Worm (Caenorhabditis elegans) whole organism, young adult: ENCODE data around the gene F21D9.2.

Experiments used
- K12H6.12 ChIP-seq: fragments of 200-800 bp; sonication (Bioruptor generic); optimal IDR thresholded peaks from 2 replicates; lab custom pipeline; 2018; ENCODE audit warnings: mild to moderate bottlenecking, missing genetic modification characterization, missing compliant biosample characterization
- Y53F4B.3 ChIP-seq: fragments of 200-800 bp; sonication (Bioruptor generic); IDR thresholded peaks from 2 replicates; pipeline ENCODE4 v1.3.6; 2022; ENCODE audit warnings: missing genetic modification reagents, missing genetic modification characterization, missing compliant biosample characterization
- ama-1 ChIP-seq, 3 experiments: fragments of 150-350 bp in 1 of 3; sonication (generic microtip) in 2 of 3; optimal IDR thresholded peaks; 2 replicates each; lab custom pipeline; 2014 to 2018; ENCODE audit warnings: missing biosample characterization in 2 of 3, missing genetic modification characterization in 2 of 3, missing genetic modification reagents in 2 of 3
- athp-1 ChIP-seq: sonication (generic microtip); optimal IDR thresholded peaks from 2 replicates; lab custom pipeline; 2017; ENCODE audit warnings: mild to moderate bottlenecking, missing genetic modification characterization, missing compliant biosample characterization
- egl-18 ChIP-seq: fragments of 200-800 bp; sonication (Bioruptor generic); IDR thresholded peaks from 2 replicates; pipeline ENCODE4 v1.3.6; 2022; ENCODE audit warnings: missing genetic modification reagents, missing genetic modification characterization, missing compliant biosample characterization
- fkh-3 ChIP-seq: sonication (generic microtip); optimal IDR thresholded peaks from 2 replicates; lab custom pipeline; 2016; ENCODE audit warnings: mild to moderate bottlenecking, missing genetic modification characterization, missing compliant biosample characterization
- madf-3 ChIP-seq: fragments of 200-800 bp; sonication (Bioruptor generic); IDR thresholded peaks from 2 replicates; pipeline ENCODE4 v1.3.6; 2022; ENCODE audit warnings: missing genetic modification reagents, missing genetic modification characterization, missing compliant biosample characterization
- nfya-1 ChIP-seq: sonication (generic microtip); optimal IDR thresholded peaks from 2 replicates; lab custom pipeline; 2017; ENCODE audit warnings: antibody characterized with exemption, missing compliant biosample characterization, missing genetic modification characterization, borderline replicate concordance; ENCODE audit not compliant: insufficient read depth
- sdz-38 ChIP-seq: sonication (generic microtip); optimal IDR thresholded peaks from 2 replicates; lab custom pipeline; 2016; ENCODE audit warnings: missing genotype, missing genetic modification characterization, missing compliant biosample characterization
- unc-130 ChIP-seq: sonication (generic microtip); optimal IDR thresholded peaks from 2 replicates; lab custom pipeline; 2016; ENCODE audit warnings: missing genetic modification reagents, missing genetic modification characterization, missing compliant biosample characterization
- ztf-6 ChIP-seq: fragments of 200-800 bp; sonication (Bioruptor generic); IDR thresholded peaks from 2 replicates; pipeline ENCODE4 v1.3.6; 2022; ENCODE audit warnings: missing genetic modification reagents, missing genetic modification characterization, missing compliant biosample characterization

- TF ChIP-seq madf-3 (GFP tag; lab: Robert Waterston, UW), result no peak
- no peak for TF ChIP-seq ztf-6 (GFP tag; lab: Robert Waterston, UW)
- no peak for TF ChIP-seq sdz-38 (tag; lab: Kevin White, UChicago)
- TF ChIP-seq athp-1 (tag; lab: Kevin White, UChicago), result no peak
- no peak for TF ChIP-seq egl-18 (GFP tag; lab: Robert Waterston, UW)
- no peak for TF ChIP-seq fkh-3 (tag; lab: Kevin White, UChicago)
- no peak for TF ChIP-seq Y53F4B.3
- no peak for TF ChIP-seq K12H6.12 (tag; lab: Kevin White, UChicago)
- TF ChIP-seq ama-1 (optimal IDR thresholded peaks at IDR 0.05; lab: Kevin White, UChicago), result no peak
- TF ChIP-seq ama-1 (GFP tag; optimal IDR thresholded peaks at IDR 0.05; lab: Kevin White, UChicago), result no peak
- TF ChIP-seq unc-130 (GFP tag; lab: Kevin White, UChicago), result no peak
- no peak for TF ChIP-seq nfya-1
These were observed 16.2 kb upstream of the F21D9.2 start for ce11 chrV:19278488-19278887.
